Worm (Caenorhabditis elegans) whole organism, L1 larva: ENCODE data around the gene C27F2.10.

ENCODE experiments used
- C34B4.2 ChIP-seq: sonication (generic microtip); optimal IDR thresholded peaks from 2 replicates; lab custom pipeline; 2017; ENCODE audit warnings: mild to moderate bottlenecking, missing genetic modification characterization, missing compliant biosample characterization
- F16B12.6 ChIP-seq: fragments of 150-350 bp; optimal IDR thresholded peaks from 2 replicates; lab custom pipeline; 2014; ENCODE audit warnings: missing biosample characterization, missing genetic modification characterization
- Y116A8C.19 ChIP-seq: sonication (generic microtip); optimal IDR thresholded peaks from 2 replicates; lab custom pipeline; 2016; ENCODE audit warnings: missing compliant biosample characterization, missing genetic modification characterization, borderline replicate concordance
- aha-1 ChIP-seq: fragments of 150-350 bp; optimal IDR thresholded peaks from 2 replicates; lab custom pipeline; 2014; ENCODE audit warnings: missing biosample characterization, missing genetic modification characterization
- ama-1 ChIP-seq: fragments of 150-350 bp; optimal IDR thresholded peaks from 2 replicates; lab custom pipeline; 2014
- blmp-1 ChIP-seq: fragments of 150-350 bp; optimal IDR thresholded peaks from 2 replicates; lab custom pipeline; 2014; ENCODE audit warnings: missing biosample characterization, missing genetic modification characterization
- ceh-90 ChIP-seq: sonication (generic microtip); optimal IDR thresholded peaks from 2 replicates; lab custom pipeline; 2016; ENCODE audit warnings: missing genetic modification characterization, missing compliant biosample characterization
- efl-1 ChIP-seq, 4 experiments: fragments of 150-350 bp; optimal IDR thresholded peaks in 3 of 4; peaks in 1 of 4; 1 replicate in 1 of 4; 2 replicates in 3 of 4; lab custom pipeline; 2014; ENCODE audit warnings: missing biosample characterization in 2 of 4, missing genetic modification characterization in 2 of 4, missing genetic modification reagents in 2 of 4
- fkh-10 ChIP-seq: sonication (generic microtip); optimal IDR thresholded peaks from 2 replicates; lab custom pipeline; 2017; ENCODE audit warnings: missing biosample characterization, missing genetic modification reagents, missing genetic modification characterization
- fkh-8 ChIP-seq: sonication (generic microtip); optimal IDR thresholded peaks from 2 replicates; lab custom pipeline; 2016; ENCODE audit warnings: mild to moderate bottlenecking, missing genetic modification characterization, missing compliant biosample characterization
- fos-1 ChIP-seq: fragments of 150-350 bp; optimal IDR thresholded peaks from 2 replicates; lab custom pipeline; 2014; ENCODE audit warnings: missing biosample characterization, missing genetic modification characterization
- grh-1 ChIP-seq: fragments of 200-800 bp; sonication (Bioruptor generic); IDR thresholded peaks from 2 replicates; pipeline ENCODE4 v1.3.6; 2022; ENCODE audit warnings: missing genetic modification reagents, missing genetic modification characterization, missing compliant biosample characterization
- hpl-2 ChIP-seq: fragments of 150-350 bp; optimal IDR thresholded peaks from 2 replicates; lab custom pipeline; 2014; ENCODE audit warnings: missing biosample characterization, missing genetic modification reagents, missing genetic modification characterization
- lin-13 ChIP-seq: fragments of 150-350 bp; optimal IDR thresholded peaks from 2 replicates; lab custom pipeline; 2014; ENCODE audit warnings: missing biosample characterization, missing genetic modification reagents, missing genetic modification characterization
- lin-15B ChIP-seq: fragments of 150-350 bp; sonication (generic microtip); optimal IDR thresholded peaks from 3 replicates; lab custom pipeline; 2014; ENCODE audit warnings: missing biosample characterization, missing genetic modification characterization
- lin-35 ChIP-seq, 2 experiments: fragments of 150-350 bp; optimal IDR thresholded peaks; 2 replicates each; lab custom pipeline; 2014; ENCODE audit warnings: missing biosample characterization in 2 of 2, missing genetic modification characterization in 2 of 2, missing genetic modification reagents in 2 of 2
- lir-3 ChIP-seq: sonication (generic microtip); optimal IDR thresholded peaks from 2 replicates; lab custom pipeline; 2016; ENCODE audit warnings: mild to moderate bottlenecking, missing genetic modification characterization, moderate library complexity, missing compliant biosample characterization; ENCODE audit not compliant: poor library complexity
- lsy-2 ChIP-seq, 2 experiments: fragments of 150-350 bp; optimal IDR thresholded peaks; 2 replicates each; lab custom pipeline; 2014; ENCODE audit warnings: missing biosample characterization in 2 of 2, missing genetic modification characterization in 2 of 2
- mab-9 ChIP-seq: fragments of 200-800 bp; sonication (Bioruptor generic); IDR thresholded peaks from 2 replicates; pipeline ENCODE4 v1.3.6; 2022; ENCODE audit warnings: missing genetic modification reagents, missing genetic modification characterization, missing compliant biosample characterization
- mep-1 ChIP-seq: fragments of 150-350 bp; optimal IDR thresholded peaks from 2 replicates; lab custom pipeline; 2014; ENCODE audit warnings: missing biosample characterization, missing genetic modification characterization
- nhr-11 ChIP-seq: fragments of 150-350 bp; optimal IDR thresholded peaks from 2 replicates; lab custom pipeline; 2014; ENCODE audit warnings: missing biosample characterization, missing genetic modification characterization
- nhr-19 ChIP-seq: fragments of 200-800 bp; sonication (Bioruptor generic); conservative IDR thresholded peaks from 2 replicates; pipeline ENCODE4 v1.3.6; 2022; ENCODE audit warnings: missing genetic modification characterization, missing compliant biosample characterization
- nhr-237 ChIP-seq: fragments of 150-350 bp; optimal IDR thresholded peaks from 2 replicates; lab custom pipeline; 2014; ENCODE audit warnings: missing biosample characterization, missing genetic modification characterization
- nhr-47 ChIP-seq: sonication (generic microtip); optimal IDR thresholded peaks from 2 replicates; lab custom pipeline; 2016; ENCODE audit warnings: mild to moderate bottlenecking, missing genetic modification characterization, moderate library complexity, missing compliant biosample characterization
- nhr-71 ChIP-seq: sonication (generic microtip); optimal IDR thresholded peaks from 2 replicates; lab custom pipeline; 2016; ENCODE audit warnings: mild to moderate bottlenecking, missing genetic modification characterization, moderate library complexity, missing compliant biosample characterization
- nhr-84 ChIP-seq: sonication (generic microtip); optimal IDR thresholded peaks from 2 replicates; lab custom pipeline; 2017; ENCODE audit warnings: missing biosample characterization, missing genetic modification characterization
- nhr-85 ChIP-seq: sonication (generic microtip); peaks from one replicate; lab custom pipeline; 2016; ENCODE audit warnings: missing genetic modification characterization, inconsistent platforms, missing compliant biosample characterization
- nhr-90 ChIP-seq: sonication (generic microtip); optimal IDR thresholded peaks from 2 replicates; lab custom pipeline; 2016; ENCODE audit warnings: mild to moderate bottlenecking, missing genetic modification characterization, missing compliant biosample characterization; ENCODE audit not compliant: poor library complexity
- pag-3 ChIP-seq: sonication (generic microtip); optimal IDR thresholded peaks from 2 replicates; lab custom pipeline; 2017; ENCODE audit warnings: missing genetic modification characterization, mild to moderate bottlenecking, missing compliant biosample characterization, antibody characterized with exemption, borderline replicate concordance; ENCODE audit not compliant: insufficient read depth
- pqm-1 ChIP-seq: sonication (generic microtip); optimal IDR thresholded peaks from 3 replicates; lab custom pipeline; 2017; ENCODE audit warnings: missing biosample characterization, missing genetic modification characterization
- rnt-1 ChIP-seq: sonication (generic microtip); optimal IDR thresholded peaks from 2 replicates; lab custom pipeline; 2016; ENCODE audit warnings: mild to moderate bottlenecking, missing genetic modification characterization, moderate library complexity, missing compliant biosample characterization
- snpc-4 ChIP-seq: fragments of 150-350 bp; optimal IDR thresholded peaks from 2 replicates; lab custom pipeline; 2014; ENCODE audit warnings: missing biosample characterization, missing genetic modification characterization
- snu-23 ChIP-seq: sonication (generic microtip); optimal IDR thresholded peaks from 2 replicates; lab custom pipeline; 2016; ENCODE audit warnings: missing genetic modification characterization, missing compliant biosample characterization
- sox-4 ChIP-seq: sonication (generic microtip); optimal IDR thresholded peaks from 2 replicates; lab custom pipeline; 2016; ENCODE audit warnings: missing genetic modification characterization, missing compliant biosample characterization
- sptf-1 ChIP-seq: fragments of 150-350 bp; optimal IDR thresholded peaks from 2 replicates; lab custom pipeline; 2014; ENCODE audit warnings: missing biosample characterization, missing genetic modification characterization
- sup-37 ChIP-seq: fragments of 200-800 bp; sonication (Bioruptor generic); optimal IDR thresholded peaks from 2 replicates; lab custom pipeline; 2018; ENCODE audit warnings: mild to moderate bottlenecking, missing genetic modification characterization, missing compliant biosample characterization
- swsn-7 ChIP-seq: sonication (generic microtip); optimal IDR thresholded peaks from 2 replicates; lab custom pipeline; 2016; ENCODE audit warnings: missing genetic modification characterization, missing compliant biosample characterization
- tbx-2 ChIP-seq: sonication (generic microtip); optimal IDR thresholded peaks from 2 replicates; lab custom pipeline; 2016; ENCODE audit warnings: missing genetic modification characterization, missing compliant biosample characterization
- tlp-1 ChIP-seq: fragments of 150-350 bp; optimal IDR thresholded peaks from 2 replicates; lab custom pipeline; 2014; ENCODE audit warnings: missing biosample characterization, missing genetic modification characterization
- unc-130 ChIP-seq: fragments of 150-350 bp; optimal IDR thresholded peaks from 2 replicates; lab custom pipeline; 2017; ENCODE audit warnings: missing biosample characterization, missing genetic modification characterization, inconsistent platforms
- unc-86 ChIP-seq: sonication (generic microtip); optimal IDR thresholded peaks from 2 replicates; lab custom pipeline; 2016; ENCODE audit warnings: missing genetic modification characterization, missing compliant biosample characterization
- unc-98 ChIP-seq: fragments of 200-800 bp; sonication (Bioruptor generic); IDR thresholded peaks from 2 replicates; pipeline ENCODE4 v1.3.6; 2022; ENCODE audit warnings: missing genetic modification characterization, missing compliant biosample characterization
- vab-15 ChIP-seq: sonication (generic microtip); optimal IDR thresholded peaks from 2 replicates; lab custom pipeline; 2017; ENCODE audit warnings: missing genotype, mild to moderate bottlenecking, missing genetic modification characterization, missing compliant biosample characterization
- ztf-11 ChIP-seq, 2 experiments: sonication (generic microtip); optimal IDR thresholded peaks; 2 replicates each; lab custom pipeline; 2016 to 2017; ENCODE audit warnings: missing genetic modification characterization in 2 of 2, missing biosample characterization in 1 of 2, missing compliant biosample characterization in 1 of 2

The C27F2.10 gene

ce11 chrIII:4986790-4987259 lies at the start of gene C27F2.10, which contains the start of gene wdr-60 (continued):
- TF ChIP-seq vab-15 (tag; lab: Kevin White, UChicago) (no peak), tbx-2 (tag; lab: Kevin White, UChicago) (peak; percentile 57), nhr-85 (tag; lab: Kevin White, UChicago) (peak; percentile 71), blmp-1 (tag; lab: Kevin White, UChicago) (peak; percentile 51), lin-15B (peak; percentile 34), grh-1 (no peak), C34B4.2 (tag; lab: Kevin White, UChicago) (no peak), pqm-1 (tag; lab: Kevin White, UChicago) (no peak), swsn-7 (tag; lab: Kevin White, UChicago) (no peak), rnt-1 (tag; lab: Kevin White, UChicago) (peak; percentile 88), ama-1 (lab: Kevin White, UChicago) (no peak), nhr-84 (no peak), nhr-237 (tag; lab: Kevin White, UChicago) (no peak), sox-4 (tag; lab: Kevin White, UChicago) (no peak), aha-1 (no peak), lsy-2 (tag; optimal IDR thresholded peaks at IDR 0.05; lab: Kevin White, UChicago) (peak; percentile 8 to 59), lin-13 (GFP tag; lab: Kevin White, UChicago) (no peak), ceh-90 (peak; percentile 61), lin-35 (GFP tag; optimal IDR thresholded peaks at IDR 0.05; lab: Kevin White, UChicago) (peak; percentile 84 to 92), fos-1 (tag; lab: Kevin White, UChicago) (no peak), lir-3 (peak; percentile 64), F16B12.6 (tag; lab: Kevin White, UChicago) (no peak), hpl-2 (GFP tag; lab: Kevin White, UChicago) (no peak), snpc-4 (no peak), sptf-1 (tag; lab: Kevin White, UChicago) (no peak), nhr-71 (peak; percentile 56), snu-23 (GFP tag; lab: Kevin White, UChicago) (peak; percentile 10), pag-3 (tag; lab: Kevin White, UChicago) (no peak), tlp-1 (no peak), sup-37 (GFP tag; lab: Kevin White, UChicago) (no peak), mab-9 (GFP tag; lab: Robert Waterston, UW) (no peak), Y116A8C.19 (tag; lab: Kevin White, UChicago) (no peak)

ce11 chrIII:5036158-5036557 lies 49.5 kb upstream of the C27F2.10 start, which contains the start of gene C45G9.6:
C45G9.6 (plus strand) TSS chrIII:5036458.
- no peak for TF ChIP-seq unc-130 (tag; lab: Kevin White, UChicago)
- TF ChIP-seq pqm-1 (tag; lab: Kevin White, UChicago) = no peak
- TF ChIP-seq nhr-90 (tag; lab: Kevin White, UChicago) = no peak
- no peak for TF ChIP-seq snpc-4
- TF ChIP-seq pag-3 (tag; lab: Kevin White, UChicago) = no peak
- no peak for TF ChIP-seq unc-98 (GFP tag; lab: Robert Waterston, UW)
- no peak for TF ChIP-seq fkh-8 (tag; lab: Kevin White, UChicago)
- no peak for TF ChIP-seq unc-86 (tag; lab: Kevin White, UChicago)
- no peak for TF ChIP-seq nhr-11 (tag; lab: Kevin White, UChicago)
- no peak for TF ChIP-seq nhr-47 (tag; lab: Kevin White, UChicago)
- TF ChIP-seq lir-3 = no peak
- TF ChIP-seq efl-1 (optimal IDR thresholded peaks at IDR 0.05; lab: Kevin White, UChicago) = no peak
- TF ChIP-seq efl-1 (GFP tag; optimal IDR thresholded peaks at IDR 0.05 in 1 of 2; lab: Kevin White, UChicago) = no peak
- no peak for TF ChIP-seq mep-1 (tag; lab: Kevin White, UChicago)
- no peak for TF ChIP-seq ztf-11 (tag; optimal IDR thresholded peaks at IDR 0.05; lab: Kevin White, UChicago)
- no peak for TF ChIP-seq C34B4.2 (tag; lab: Kevin White, UChicago)
- TF ChIP-seq sup-37 (GFP tag; lab: Kevin White, UChicago) = no peak
- no peak for TF ChIP-seq fkh-10
- no peak for TF ChIP-seq nhr-19
- no peak for TF ChIP-seq lsy-2 (tag; optimal IDR thresholded peaks at IDR 0.05; lab: Kevin White, UChicago)
- no peak for TF ChIP-seq nhr-84
